Fruit fly (Drosophila melanogaster): ENCODE data around the gene CG3062.

dm6 chrX:4694104-4694503 is 49.4 kb upstream of the CG3062 start:
- TF ChIP-seq dmrt11E (tag; optimal IDR thresholded peaks at IDR 0.05) (no peak), CG8359 (GFP tag; optimal IDR thresholded peaks at IDR 0.05; ENCODE audit: borderline replicate concordance) (no peak), CG6813 (GFP tag; optimal IDR thresholded peaks at IDR 0.05) (no peak), tup (GFP tag; optimal IDR thresholded peaks at IDR 0.05) (no peak), Adf1 (GFP tag; IDR thresholded peaks at IDR 0.05) (no peak), Mad (GFP tag; optimal IDR thresholded peaks at IDR 0.05) (no peak), Sry-δ (GFP tag; optimal IDR thresholded peaks at IDR 0.05) (no peak), CG10274 (GFP tag; optimal IDR thresholded peaks at IDR 0.05) (no peak), dmrt99B (tag; optimal IDR thresholded peaks at IDR 0.05) (no peak), knrl (GFP tag; IDR thresholded peaks at IDR 0.05; ENCODE audit: partially characterized antibody) (no peak), maf-S (GFP tag; optimal IDR thresholded peaks at IDR 0.05) (no peak), Xrp1 (GFP tag; IDR thresholded peaks at IDR 0.05) (no peak), MBD-R2 (GFP tag; IDR thresholded peaks at IDR 0.05) (no peak)

All from whole organism, embryonic.